Fruit fly (Drosophila melanogaster) whole organism, embryonic: Measurements from ENCODE around the gene CG9498.

Experiments
- Atf-2 ChIP-seq: fragments of 200-800 bp; sonication (Bioruptor generic); optimal IDR thresholded peaks from 2 replicates; lab custom pipeline; 2016; ENCODE audit warnings: missing biosample characterization, missing genetic modification characterization
- Blimp-1 ChIP-seq: fragments of 200-800 bp; sonication (Bioruptor generic); optimal IDR thresholded peaks from 3 replicates; lab custom pipeline; 2018; ENCODE audit warnings: missing biosample characterization, missing genetic modification characterization, mild to moderate bottlenecking, moderate library complexity, missing genetic modification reagents
- C15 ChIP-seq: fragments of 200-800 bp; sonication (Bioruptor generic); IDR thresholded peaks from 3 replicates; pipeline ENCODE4 v1.3.6; 2022; ENCODE audit warnings: missing biosample characterization, missing genetic modification characterization
- CG10462 ChIP-seq: fragments of 200-800 bp; sonication (Bioruptor generic); optimal IDR thresholded peaks from 2 replicates; lab custom pipeline; 2016; ENCODE audit warnings: missing biosample characterization, missing genetic modification characterization
- CG10654 ChIP-seq: fragments of 200-800 bp; sonication (Bioruptor generic); optimal IDR thresholded peaks from 2 replicates; lab custom pipeline; 2016; ENCODE audit warnings: missing biosample characterization, missing genetic modification characterization
- CG11695 ChIP-seq: fragments of 200-800 bp; sonication (Bioruptor generic); IDR thresholded peaks from 3 replicates; pipeline ENCODE4 v1.3.6; 2022; ENCODE audit warnings: missing biosample characterization, missing genetic modification characterization
- CG11723 ChIP-seq: fragments of 200-800 bp; sonication (Bioruptor generic); optimal IDR thresholded peaks from 2 replicates; lab custom pipeline; 2017; ENCODE audit warnings: missing biosample characterization, mild to moderate bottlenecking, missing genetic modification characterization
- CG12219 ChIP-seq: fragments of 200-800 bp; sonication (Bioruptor generic); optimal IDR thresholded peaks from 3 replicates; lab custom pipeline; 2018; ENCODE audit warnings: missing biosample characterization, mild to moderate bottlenecking, missing genetic modification characterization
- CG12744 ChIP-seq: fragments of 200-800 bp; sonication (Bioruptor generic); optimal IDR thresholded peaks from 2 replicates; lab custom pipeline; 2016; ENCODE audit warnings: missing biosample characterization, missing genetic modification characterization
- CG13624 ChIP-seq: fragments of 200-800 bp; sonication (Bioruptor generic); optimal IDR thresholded peaks from 2 replicates; lab custom pipeline; 2016; ENCODE audit warnings: missing biosample characterization, missing genetic modification characterization
- CG1529 ChIP-seq: fragments of 200-800 bp; sonication (Bioruptor generic); optimal IDR thresholded peaks from 3 replicates; lab custom pipeline; 2018; ENCODE audit warnings: missing biosample characterization, missing genetic modification characterization
- CG3281 ChIP-seq: fragments of 200-800 bp; sonication (Bioruptor generic); optimal IDR thresholded peaks from 3 replicates; lab custom pipeline; 2017; ENCODE audit warnings: missing biosample characterization, mild to moderate bottlenecking, missing genetic modification characterization
- CG3407 ChIP-seq: fragments of 200-800 bp; sonication (Bioruptor generic); optimal IDR thresholded peaks from 2 replicates; lab custom pipeline; 2018; ENCODE audit warnings: missing biosample characterization, mild to moderate bottlenecking, missing genetic modification characterization
- CG5953 ChIP-seq: fragments of 200-800 bp; sonication (Bioruptor generic); IDR thresholded peaks from 2 replicates; pipeline ENCODE4 v1.3.6; 2022; ENCODE audit warnings: missing biosample characterization, missing genetic modification characterization
- CG6791 ChIP-seq: fragments of 200-800 bp; sonication (Bioruptor generic); IDR thresholded peaks from 3 replicates; pipeline ENCODE4 v1.3.6; 2022; ENCODE audit warnings: missing biosample characterization, missing genetic modification characterization; ENCODE audit not compliant: partially characterized antibody
- CG6813 ChIP-seq: fragments of 200-800 bp; sonication (Bioruptor generic); optimal IDR thresholded peaks from 2 replicates; lab custom pipeline; 2017; ENCODE audit warnings: missing biosample characterization, missing genetic modification characterization, mild to moderate bottlenecking, moderate library complexity, missing genetic modification reagents
- CG7786 ChIP-seq: fragments of 200-800 bp; sonication (Bioruptor generic); optimal IDR thresholded peaks from 2 replicates; lab custom pipeline; 2016; ENCODE audit warnings: missing biosample characterization, missing genetic modification characterization
- CG7928 ChIP-seq: fragments of 200-800 bp; sonication (Bioruptor generic); optimal IDR thresholded peaks from 2 replicates; lab custom pipeline; 2017; ENCODE audit warnings: missing biosample characterization, mild to moderate bottlenecking, missing genetic modification characterization
- CG8924 ChIP-seq: fragments of 200-800 bp; optimal IDR thresholded peaks from 3 replicates; lab custom pipeline; 2019; ENCODE audit warnings: missing biosample characterization, mild to moderate bottlenecking, missing genetic modification characterization, moderate library complexity
- CG9797 ChIP-seq: fragments of 200-800 bp; sonication (Bioruptor generic); optimal IDR thresholded peaks from 3 replicates; lab custom pipeline; 2018; ENCODE audit warnings: missing biosample characterization, mild to moderate bottlenecking, missing genetic modification characterization
- Dbx ChIP-seq: fragments of 200-800 bp; sonication (Bioruptor generic); IDR thresholded peaks from 3 replicates; pipeline ENCODE4 v1.3.6; 2022; ENCODE audit warnings: missing biosample characterization, missing genetic modification characterization
- Dref ChIP-seq: fragments of 200-800 bp; sonication (Bioruptor generic); IDR thresholded peaks from 2 replicates; pipeline ENCODE4 v1.3.6; 2022; ENCODE audit warnings: missing biosample characterization, missing genetic modification characterization
- Eip74EF ChIP-seq, 2 experiments: fragments of 200-800 bp in 1 of 2; fragments of >200 bp in 1 of 2; sonication (Bioruptor generic) in 1 of 2; optimal IDR thresholded peaks; 2 replicates each; lab custom pipeline; 2017 to 2019; ENCODE audit warnings: missing biosample characterization in 2 of 2, missing genetic modification characterization in 2 of 2, mild to moderate bottlenecking in 1 of 2, moderate library complexity in 1 of 2
- H2.0 ChIP-seq: fragments of 200-800 bp; sonication (Bioruptor generic); IDR thresholded peaks from 2 replicates; pipeline ENCODE4 v1.3.6; 2022; ENCODE audit warnings: missing biosample characterization, missing genetic modification characterization
- MTF-1 ChIP-seq: fragments of 200-800 bp; sonication (Bioruptor generic); optimal IDR thresholded peaks from 2 replicates; lab custom pipeline; 2018; ENCODE audit warnings: missing biosample characterization, mild to moderate bottlenecking, missing genetic modification characterization, borderline replicate concordance
- Max ChIP-seq: fragments of 200-800 bp; sonication (Bioruptor generic); optimal IDR thresholded peaks from 2 replicates; lab custom pipeline; 2016; ENCODE audit warnings: missing biosample characterization, mild to moderate bottlenecking, missing genetic modification characterization
- Opbp ChIP-seq: fragments of 200-800 bp; sonication (Bioruptor generic); IDR thresholded peaks from 3 replicates; pipeline ENCODE4 v1.3.6; 2022; ENCODE audit warnings: missing biosample characterization, missing genetic modification characterization; ENCODE audit not compliant: partially characterized antibody
- Ptx1 ChIP-seq: fragments of 200-800 bp; sonication (Bioruptor generic); IDR thresholded peaks from 2 replicates; pipeline ENCODE4 v1.3.6; 2022; ENCODE audit warnings: missing biosample characterization, missing genetic modification characterization
- Rx ChIP-seq: fragments of 200-800 bp; sonication (Bioruptor generic); IDR thresholded peaks from 2 replicates; pipeline ENCODE4 v1.3.6; 2022; ENCODE audit warnings: missing biosample characterization, missing genetic modification characterization
- Scr ChIP-seq: fragments of 200-800 bp; sonication (Bioruptor generic); IDR thresholded peaks from 2 replicates; pipeline ENCODE4 v1.3.6; 2022; ENCODE audit warnings: missing biosample characterization, missing genetic modification characterization; ENCODE audit not compliant: partially characterized antibody
- TFAM ChIP-seq: fragments of 200-800 bp; sonication (Bioruptor generic); optimal IDR thresholded peaks from 2 replicates; lab custom pipeline; 2017; ENCODE audit warnings: missing biosample characterization, missing genetic modification characterization, inconsistent platforms
- YL-1 ChIP-seq: fragments of 200-800 bp; sonication (Bioruptor generic); optimal IDR thresholded peaks from 3 replicates; lab custom pipeline; 2017; ENCODE audit warnings: missing biosample characterization, mild to moderate bottlenecking, missing genetic modification characterization
- abd-A ChIP-seq: fragments of 200-800 bp; sonication (Bioruptor generic); optimal IDR thresholded peaks from 3 replicates; lab custom pipeline; 2019; ENCODE audit warnings: missing biosample characterization, mild to moderate bottlenecking, missing genetic modification characterization, moderate library complexity
- bbx ChIP-seq: fragments of 200-800 bp; sonication (Bioruptor generic); IDR thresholded peaks from 2 replicates; pipeline ENCODE4 v1.3.6; 2022; ENCODE audit warnings: missing biosample characterization, missing genetic modification characterization; ENCODE audit not compliant: partially characterized antibody
- crp ChIP-seq, 2 experiments: fragments of 200-800 bp; sonication (Bioruptor generic); optimal IDR thresholded peaks; 2 replicates in 1 of 2; 3 replicates in 1 of 2; lab custom pipeline; 2017; ENCODE audit warnings: missing biosample characterization in 2 of 2, missing genetic modification characterization in 2 of 2, mild to moderate bottlenecking in 1 of 2, moderate library complexity in 1 of 2
- dan ChIP-seq: fragments of 200-800 bp; sonication (Bioruptor generic); IDR thresholded peaks from 2 replicates; pipeline ENCODE4 v1.3.6; 2022; ENCODE audit warnings: missing biosample characterization, missing genetic modification characterization
- gcm ChIP-seq: fragments of 200-800 bp; sonication (Bioruptor generic); optimal IDR thresholded peaks from 2 replicates; lab custom pipeline; 2019; ENCODE audit warnings: missing biosample characterization, mild to moderate bottlenecking, missing genetic modification characterization, moderate library complexity
- jumu ChIP-seq: fragments of 200-800 bp; sonication (Bioruptor generic); optimal IDR thresholded peaks from 3 replicates; lab custom pipeline; 2016; ENCODE audit warnings: missing biosample characterization, missing genetic modification characterization
- nerfin-2 ChIP-seq: fragments of 200-800 bp; sonication (Bioruptor generic); IDR thresholded peaks from 2 replicates; pipeline ENCODE4 v1.3.6; 2022; ENCODE audit warnings: missing biosample characterization, missing genetic modification characterization; ENCODE audit not compliant: partially characterized antibody
- org-1 ChIP-seq: fragments of 200-800 bp; sonication (Bioruptor generic); optimal IDR thresholded peaks from 2 replicates; lab custom pipeline; 2017; ENCODE audit warnings: missing biosample characterization, missing genetic modification characterization
- otp ChIP-seq: fragments of 200-800 bp; sonication (Bioruptor generic); IDR thresholded peaks from 3 replicates; pipeline ENCODE4, ENCODE4 v1.3.6; 2022; ENCODE audit warnings: missing biosample characterization, missing genetic modification characterization
- pfk ChIP-seq: fragments of 200-800 bp; sonication (Bioruptor generic); optimal IDR thresholded peaks from 2 replicates; lab custom pipeline; 2018; ENCODE audit warnings: missing biosample characterization, mild to moderate bottlenecking, missing genetic modification characterization, moderate library complexity
- phol ChIP-seq: fragments of 200-800 bp; sonication (Bioruptor generic); optimal IDR thresholded peaks from 3 replicates; lab custom pipeline; 2018; ENCODE audit warnings: missing biosample characterization, mild to moderate bottlenecking, missing genetic modification characterization, moderate library complexity
- sc ChIP-seq, 3 experiments: fragments of >200 bp in 2 of 3; fragments of 200-800 bp in 1 of 3; sonication (Bioruptor generic) in 1 of 3; optimal IDR thresholded peaks; 2 replicates in 2 of 3; 3 replicates in 1 of 3; lab custom pipeline; 2017; ENCODE audit warnings: mild to moderate bottlenecking in 1 of 3, missing biosample characterization in 1 of 3, missing genetic modification characterization in 1 of 3, missing genetic modification reagents in 1 of 3
- sens-2 ChIP-seq: fragments of 200-800 bp; sonication (Bioruptor generic); IDR thresholded peaks from 2 replicates; pipeline ENCODE4 v1.3.6; 2022; ENCODE audit warnings: missing biosample characterization, missing genetic modification characterization
- so ChIP-seq: fragments of 200-800 bp; sonication (Bioruptor generic); IDR thresholded peaks from 3 replicates; pipeline ENCODE4 v1.3.6; 2022; ENCODE audit warnings: missing biosample characterization, missing genetic modification characterization
- ssp ChIP-seq: fragments of 200-800 bp; sonication (Bioruptor generic); IDR thresholded peaks from 2 replicates; pipeline ENCODE4 v1.3.6; 2022; ENCODE audit warnings: missing biosample characterization, missing genetic modification characterization
- stwl ChIP-seq: fragments of 200-800 bp; sonication (Bioruptor generic); optimal IDR thresholded peaks from 3 replicates; lab custom pipeline; 2018; ENCODE audit warnings: missing biosample characterization, mild to moderate bottlenecking, missing genetic modification characterization, moderate library complexity
- ttk ChIP-seq: fragments of 200-800 bp; sonication (Bioruptor generic); IDR thresholded peaks from 2 replicates; pipeline ENCODE4 v2.1.2; 2022; ENCODE audit warnings: missing biosample characterization, missing genetic modification characterization
- yki ChIP-seq: fragments of >200 bp; optimal IDR thresholded peaks from 3 replicates; lab custom pipeline; 2018

CG9498 gene

dm6 chr2L:6351809-6352182 is 962 bp upstream of the CG9498 start (continued):
- peak; percentile 69 for TF ChIP-seq CG11723
- TF ChIP-seq ttk (GFP tag; lab: Robert Waterston, UW): peak; percentile 79
- peak; percentile 76 for TF ChIP-seq jumu
- no peak for TF ChIP-seq dan (GFP tag; lab: Robert Waterston, UW)
- TF ChIP-seq crp (GFP tag; optimal IDR thresholded peaks at IDR 0.05; lab: Kevin White, UChicago): peak in 1 of 2 experiments; percentile 5
- peak; percentile 86 for TF ChIP-seq CG13624 (GFP tag; lab: Kevin White, UChicago)
- peak; percentile 68 for TF ChIP-seq CG12219 (GFP tag; lab: Kevin White, UChicago)
- peak; percentile 89 for TF ChIP-seq Dbx (GFP tag; lab: Robert Waterston, UW)
- TF ChIP-seq Scr: no peak; the same call in 1 of the 2 replicates
- no peak for TF ChIP-seq stwl
- peak; percentile 44 for TF ChIP-seq CG12744 (GFP tag; lab: Kevin White, UChicago)
- peak; percentile 90 for TF ChIP-seq CG3281 (GFP tag; lab: Kevin White, UChicago)
- TF ChIP-seq sc (optimal IDR thresholded peaks at IDR 0.05; lab: Kevin White, UChicago): no peak
- no peak for TF ChIP-seq sc (GFP tag; optimal IDR thresholded peaks at IDR 0.05; lab: Kevin White, UChicago)
- peak; percentile 87 for TF ChIP-seq CG11695 (GFP tag; lab: Robert Waterston, UW)
- TF ChIP-seq yki (lab: Kevin White, UChicago): no peak
- peak; percentile 79 for TF ChIP-seq phol (tag; lab: Kevin White, UChicago)
- peak; percentile 87 for TF ChIP-seq CG8924 (tag; lab: Kevin White, UChicago)
- peak; percentile 82 for TF ChIP-seq Rx (GFP tag; lab: Robert Waterston, UW)
- peak; percentile 45 for TF ChIP-seq CG3407
- peak; percentile 72 for TF ChIP-seq Blimp-1 (GFP tag; lab: Kevin White, UChicago)
- TF ChIP-seq CG7928 (GFP tag; lab: Kevin White, UChicago): peak; percentile 52
- TF ChIP-seq CG10654 (GFP tag; lab: Kevin White, UChicago): peak; percentile 72
- TF ChIP-seq otp (GFP tag; lab: Robert Waterston, UW): peak; percentile 47; the same call in 1 of the 3 replicates
- TF ChIP-seq org-1 (GFP tag; lab: Kevin White, UChicago): peak; percentile 78
- no peak for TF ChIP-seq CG6791 (GFP tag; lab: Robert Waterston, UW)
- TF ChIP-seq bbx (GFP tag; lab: Robert Waterston, UW): no peak
- peak; percentile 94 for TF ChIP-seq Ptx1 (GFP tag; lab: Robert Waterston, UW)
- TF ChIP-seq CG6813 (GFP tag; lab: Kevin White, UChicago): peak; percentile 69
- no peak for TF ChIP-seq CG9797
- TF ChIP-seq gcm (GFP tag; lab: Kevin White, UChicago): peak; percentile 17
- no peak for TF ChIP-seq pfk (GFP tag; lab: Kevin White, UChicago)
- TF ChIP-seq abd-A (tag; lab: Kevin White, UChicago): no peak
- TF ChIP-seq CG7786 (GFP tag; lab: Kevin White, UChicago): peak; percentile 79
- no peak for TF ChIP-seq sens-2 (GFP tag; lab: Robert Waterston, UW)
- TF ChIP-seq CG10462 (GFP tag; lab: Kevin White, UChicago): peak; percentile 68
- TF ChIP-seq so (GFP tag; lab: Robert Waterston, UW): peak; percentile 79; the same call in 1 of the 3 replicates
- TF ChIP-seq H2.0 (GFP tag; lab: Robert Waterston, UW): peak; percentile 72
- no peak for TF ChIP-seq TFAM (GFP tag; lab: Kevin White, UChicago)
- TF ChIP-seq nerfin-2 (GFP tag; lab: Robert Waterston, UW): no peak
- peak in 1 of 2 experiments; percentile 72 for TF ChIP-seq Eip74EF (GFP tag; optimal IDR thresholded peaks at IDR 0.05; lab: Kevin White, UChicago)
- peak; percentile 69 for TF ChIP-seq Max (GFP tag; lab: Kevin White, UChicago)
- TF ChIP-seq Dref (GFP tag; lab: Robert Waterston, UW): no peak
- peak; percentile 21 for TF ChIP-seq CG1529 (GFP tag; lab: Kevin White, UChicago)
- peak; percentile 8 for TF ChIP-seq MTF-1 (GFP tag; lab: Kevin White, UChicago)
- peak; percentile 35 for TF ChIP-seq CG5953 (GFP tag; lab: Robert Waterston, UW)
- peak; percentile 65; the same call in 1 of the 3 replicates for TF ChIP-seq C15 (GFP tag; lab: Robert Waterston, UW)
- no peak; the same call in 2 of the 3 replicates for TF ChIP-seq Opbp
- peak; percentile 42 for TF ChIP-seq Atf-2
- TF ChIP-seq YL-1 (GFP tag; lab: Kevin White, UChicago): no peak
- TF ChIP-seq ssp: peak; percentile 81
